Worm (Caenorhabditis elegans) whole organism, young adult: ENCODE measurements around the gene let-653.

Source experiments
- C06A6.2 ChIP-seq: fragments of 200-800 bp; sonication (Bioruptor generic); conservative IDR thresholded peaks from 2 replicates; pipeline ENCODE4 v1.3.6; 2022; ENCODE audit warnings: missing genetic modification characterization, missing compliant biosample characterization
- C17E4.6 ChIP-seq: fragments of 200-800 bp; sonication (Bioruptor generic); IDR thresholded peaks from 2 replicates; pipeline ENCODE4 v1.3.6; 2022; ENCODE audit warnings: missing genetic modification reagents, missing genetic modification characterization, missing compliant biosample characterization
- F22D6.2 ChIP-seq: sonication (generic microtip); optimal IDR thresholded peaks from 2 replicates; lab custom pipeline; 2016; ENCODE audit warnings: mild to moderate bottlenecking, missing genetic modification characterization, missing compliant biosample characterization
- F23B12.7 ChIP-seq: sonication (generic microtip); optimal IDR thresholded peaks from 2 replicates; lab custom pipeline; 2017; ENCODE audit warnings: missing genetic modification characterization, mild to moderate bottlenecking, missing compliant biosample characterization, antibody characterized with exemption, moderate library complexity; ENCODE audit not compliant: insufficient read depth
- F39B2.1 ChIP-seq: fragments of 200-800 bp; sonication (Bioruptor generic); IDR thresholded peaks from 2 replicates; pipeline ENCODE4 v1.3.6; 2022; ENCODE audit warnings: missing genetic modification reagents, missing genetic modification characterization, missing compliant biosample characterization
- F55B11.4 ChIP-seq: sonication (generic microtip); optimal IDR thresholded peaks from 2 replicates; lab custom pipeline; 2016; ENCODE audit warnings: missing compliant biosample characterization, missing genetic modification characterization, borderline replicate concordance; ENCODE audit not compliant: insufficient read depth
- F57A8.1 ChIP-seq: fragments of 200-800 bp; sonication (Bioruptor generic); optimal IDR thresholded peaks from 2 replicates; lab custom pipeline; 2018; ENCODE audit warnings: mild to moderate bottlenecking, missing genetic modification characterization, moderate library complexity, missing compliant biosample characterization
- K11D2.4 ChIP-seq: fragments of 200-800 bp; sonication (Bioruptor generic); IDR thresholded peaks from 2 replicates; pipeline ENCODE4 v1.3.6; 2022; ENCODE audit warnings: missing genetic modification reagents, missing genetic modification characterization, missing compliant biosample characterization
- T07F8.4 ChIP-seq: sonication (generic microtip); optimal IDR thresholded peaks from 2 replicates; lab custom pipeline; 2016; ENCODE audit warnings: mild to moderate bottlenecking, missing genetic modification characterization, moderate library complexity, missing compliant biosample characterization
- Y53G8AR.9 ChIP-seq: fragments of 200-800 bp; sonication (Bioruptor generic); conservative IDR thresholded peaks from 2 replicates; pipeline ENCODE4 v1.3.6; 2022; ENCODE audit warnings: missing genetic modification reagents, missing genetic modification characterization, missing compliant biosample characterization
- Y95B8A.8 ChIP-seq: fragments of 200-800 bp; sonication (Bioruptor generic); IDR thresholded peaks from 2 replicates; pipeline ENCODE4 v1.3.6; 2022; ENCODE audit warnings: missing genetic modification reagents, missing genetic modification characterization, missing compliant biosample characterization
- aptf-3 ChIP-seq: fragments of 200-800 bp; sonication (Bioruptor generic); IDR thresholded peaks from 2 replicates; pipeline ENCODE4 v1.3.6; 2022; ENCODE audit warnings: missing genetic modification characterization, missing compliant biosample characterization
- atf-7 ChIP-seq: sonication (generic microtip); optimal IDR thresholded peaks from 2 replicates; lab custom pipeline; 2017; ENCODE audit warnings: mild to moderate bottlenecking, missing genetic modification characterization, missing compliant biosample characterization
- attf-6 ChIP-seq: fragments of 200-800 bp; sonication (Bioruptor generic); IDR thresholded peaks from 2 replicates; pipeline ENCODE4 v1.3.6; 2022; ENCODE audit warnings: missing genetic modification reagents, missing genetic modification characterization, missing compliant biosample characterization
- cebp-1 ChIP-seq, 2 experiments: fragments of 200-800 bp in 1 of 2; sonication (Bioruptor generic) in 1 of 2; sonication (generic microtip) in 1 of 2; IDR thresholded peaks in 1 of 2; optimal IDR thresholded peaks in 1 of 2; 2 replicates each; pipeline versions ENCODE4 v1.3.6 to Lab custom; 2017 to 2022; ENCODE audit warnings: missing compliant biosample characterization in 2 of 2, missing genetic modification characterization in 2 of 2, mild to moderate bottlenecking in 1 of 2, missing genetic modification reagents in 1 of 2, moderate library complexity in 1 of 2
- ceh-27 ChIP-seq: fragments of 200-800 bp; sonication (Bioruptor generic); optimal IDR thresholded peaks from 2 replicates; lab custom pipeline; 2018; ENCODE audit warnings: mild to moderate bottlenecking, missing genetic modification characterization, moderate library complexity, missing compliant biosample characterization
- ceh-58 ChIP-seq: fragments of 200-800 bp; sonication (Bioruptor generic); IDR thresholded peaks from 2 replicates; pipeline ENCODE4 v1.3.6; 2022; ENCODE audit warnings: missing genetic modification characterization, missing compliant biosample characterization
- dox-1 ChIP-seq: fragments of 200-800 bp; sonication (Bioruptor generic); IDR thresholded peaks from 2 replicates; pipeline ENCODE4 v1.3.6; 2022; ENCODE audit warnings: missing genetic modification reagents, missing genetic modification characterization, missing compliant biosample characterization
- egl-18 ChIP-seq: fragments of 200-800 bp; sonication (Bioruptor generic); IDR thresholded peaks from 2 replicates; pipeline ENCODE4 v1.3.6; 2022; ENCODE audit warnings: missing genetic modification reagents, missing genetic modification characterization, missing compliant biosample characterization
- gei-17 ChIP-seq: fragments of 200-800 bp; sonication (Bioruptor generic); optimal IDR thresholded peaks from 2 replicates; lab custom pipeline; 2018; ENCODE audit warnings: mild to moderate bottlenecking, missing genetic modification characterization, missing compliant biosample characterization
- hrde-1 ChIP-seq: sonication (generic microtip); optimal IDR thresholded peaks from 2 replicates; lab custom pipeline; 2016; ENCODE audit warnings: missing genetic modification characterization, mild to moderate bottlenecking, missing compliant biosample characterization, moderate library complexity, missing genotype, missing genetic modification reagents, borderline replicate concordance
- hsf-1 ChIP-seq: fragments of 200-800 bp; sonication (Bioruptor generic); IDR thresholded peaks from 2 replicates; pipeline ENCODE4 v1.3.6; 2022; ENCODE audit warnings: missing genetic modification reagents, missing genetic modification characterization, missing compliant biosample characterization
- let-526 ChIP-seq: fragments of 200-800 bp; sonication (Bioruptor generic); IDR thresholded peaks from 2 replicates; pipeline ENCODE4 v1.3.6; 2022; ENCODE audit warnings: missing genetic modification reagents, missing genetic modification characterization, missing compliant biosample characterization
- lin-26 ChIP-seq: fragments of 200-800 bp; sonication (Bioruptor generic); IDR thresholded peaks from 2 replicates; pipeline ENCODE4 v1.3.6; 2022; ENCODE audit warnings: missing genetic modification reagents, missing genetic modification characterization, missing compliant biosample characterization
- lin-40 ChIP-seq: sonication (generic microtip); optimal IDR thresholded peaks from 2 replicates; lab custom pipeline; 2016; ENCODE audit warnings: missing genetic modification characterization, mild to moderate bottlenecking, missing compliant biosample characterization, missing genotype, missing genetic modification reagents
- madf-6 ChIP-seq: fragments of 200-800 bp; sonication (Bioruptor generic); IDR thresholded peaks from 2 replicates; pipeline ENCODE4 v1.3.6; 2022; ENCODE audit warnings: missing genetic modification reagents, missing genetic modification characterization, missing compliant biosample characterization
- mcd-1 ChIP-seq: fragments of 200-800 bp; sonication (Bioruptor generic); IDR thresholded peaks from 2 replicates; pipeline ENCODE4 v1.3.6; 2022; ENCODE audit warnings: missing genetic modification reagents, missing genetic modification characterization, missing compliant biosample characterization
- nfya-2 ChIP-seq: fragments of 200-800 bp; sonication (Bioruptor generic); IDR thresholded peaks from 2 replicates; pipeline ENCODE4 v1.3.6; 2022; ENCODE audit warnings: missing genetic modification reagents, missing genetic modification characterization, missing compliant biosample characterization
- nfyb-1 ChIP-seq: fragments of 200-800 bp; sonication (Bioruptor generic); IDR thresholded peaks from 2 replicates; pipeline ENCODE4 v1.3.6; 2022; ENCODE audit warnings: missing genetic modification reagents, missing genetic modification characterization, missing compliant biosample characterization
- nhr-120 ChIP-seq: fragments of 200-800 bp; sonication (Bioruptor generic); IDR thresholded peaks from 2 replicates; pipeline ENCODE4 v1.3.6; 2022; ENCODE audit warnings: missing genetic modification characterization, missing compliant biosample characterization
- nhr-179 ChIP-seq: sonication (generic microtip); optimal IDR thresholded peaks from 2 replicates; lab custom pipeline; 2016; ENCODE audit warnings: mild to moderate bottlenecking, missing genetic modification characterization, missing compliant biosample characterization
- nhr-27 ChIP-seq: fragments of 200-800 bp; sonication (Bioruptor generic); optimal IDR thresholded peaks from 2 replicates; lab custom pipeline; 2018; ENCODE audit warnings: mild to moderate bottlenecking, missing genetic modification characterization, moderate library complexity, missing compliant biosample characterization
- rec-8 ChIP-seq, 2 experiments: sonication (generic microtip); optimal IDR thresholded peaks; 2 replicates each; lab custom pipeline; 2016; ENCODE audit warnings: mild to moderate bottlenecking in 2 of 2, missing genetic modification characterization in 2 of 2, missing genetic modification reagents in 2 of 2, missing genotype in 2 of 2, missing biosample characterization in 1 of 2, missing compliant biosample characterization in 1 of 2, moderate library complexity in 1 of 2
- sdz-38 ChIP-seq: sonication (generic microtip); optimal IDR thresholded peaks from 2 replicates; lab custom pipeline; 2016; ENCODE audit warnings: missing genotype, missing genetic modification characterization, missing compliant biosample characterization
- snpc-3.4 ChIP-seq: sonication (generic microtip); optimal IDR thresholded peaks from 2 replicates; lab custom pipeline; 2017; ENCODE audit warnings: missing genetic modification characterization, mild to moderate bottlenecking, missing compliant biosample characterization, antibody characterized with exemption, moderate library complexity, missing genotype, missing genetic modification reagents
- snpc-4 ChIP-seq, 5 experiments: fragments of 150-350 bp in 1 of 5; sonication (generic microtip) in 4 of 5; optimal IDR thresholded peaks; 2 replicates each; lab custom pipeline; 2014 to 2018; ENCODE audit warnings: missing genetic modification characterization in 5 of 5, missing biosample characterization in 3 of 5, antibody characterized with exemption in 2 of 5, mild to moderate bottlenecking in 2 of 5, missing compliant biosample characterization in 2 of 5, missing genotype in 2 of 5, moderate library complexity in 2 of 5, missing genetic modification reagents in 1 of 5
- somi-1 ChIP-seq: fragments of 200-800 bp; sonication (Bioruptor generic); optimal IDR thresholded peaks from 2 replicates; lab custom pipeline; 2018; ENCODE audit warnings: mild to moderate bottlenecking, missing genetic modification characterization, missing compliant biosample characterization
- sptf-2 ChIP-seq: fragments of 200-800 bp; sonication (Bioruptor generic); optimal IDR thresholded peaks from 2 replicates; lab custom pipeline; 2018; ENCODE audit warnings: mild to moderate bottlenecking, missing genetic modification characterization, missing compliant biosample characterization
- tbp1 ChIP-seq: fragments of 200-800 bp; sonication (Bioruptor generic); optimal IDR thresholded peaks from 2 replicates; lab custom pipeline; 2018; ENCODE audit warnings: mild to moderate bottlenecking, missing genetic modification characterization, missing compliant biosample characterization
- zfh-2 ChIP-seq: fragments of 200-800 bp; sonication (Bioruptor generic); conservative IDR thresholded peaks from 2 replicates; pipeline ENCODE4 v1.3.6; 2022; ENCODE audit warnings: missing genetic modification reagents, missing genetic modification characterization, missing compliant biosample characterization

let-653 gene

ce11 chrIV:11859995-11860605, 25.3 kb upstream of the let-653 start, which contains the start of gene mob-1 (continued):
- TF ChIP-seq nhr-179 (no peak), cebp-1 (GFP tag; IDR thresholded peaks at IDR 0.05; lab: Robert Waterston, UW) (no peak), cebp-1 (tag; optimal IDR thresholded peaks at IDR 0.05; lab: Kevin White, UChicago) (peak; percentile 53), ceh-27 (GFP tag; lab: Kevin White, UChicago) (no peak), nfyb-1 (GFP tag; lab: Robert Waterston, UW) (peak; percentile 47; the same call in 1 of the 2 replicates), Y53G8AR.9 (GFP tag; lab: Robert Waterston, UW) (peak; percentile 69), F57A8.1 (GFP tag; lab: Kevin White, UChicago) (no peak), C17E4.6 (no peak), snpc-3.4 (tag; lab: Kevin White, UChicago) (no peak), K11D2.4 (GFP tag; lab: Robert Waterston, UW) (no peak), hrde-1 (peak; percentile 10), snpc-4 (GFP tag; optimal IDR thresholded peaks at IDR 0.05; lab: Kevin White, UChicago) (no peak), snpc-4 (tag; optimal IDR thresholded peaks at IDR 0.05; lab: Kevin White, UChicago) (no peak), Y95B8A.8 (GFP tag; lab: Robert Waterston, UW) (no peak), madf-6 (GFP tag; lab: Robert Waterston, UW) (peak; percentile 62), dox-1 (GFP tag; lab: Robert Waterston, UW) (peak; percentile 28; the same call in 1 of the 2 replicates), T07F8.4 (tag; lab: Kevin White, UChicago) (no peak), lin-40 (tag; lab: Kevin White, UChicago) (no peak), ceh-58 (no peak), attf-6 (peak; percentile 59; the same call in 1 of the 2 replicates), somi-1 (GFP tag; lab: Kevin White, UChicago) (no peak), F55B11.4 (tag; lab: Kevin White, UChicago) (no peak), nhr-120 (GFP tag; lab: Robert Waterston, UW) (peak; percentile 20; the same call in 1 of the 2 replicates), tbp1 (no peak), sdz-38 (no peak), C06A6.2 (no peak), F23B12.7 (tag; lab: Kevin White, UChicago) (no peak), aptf-3 (GFP tag; lab: Robert Waterston, UW) (0 out of 2 replicates have a peak, but pooled peaks have one; percentile 8), lin-26 (GFP tag; lab: Robert Waterston, UW) (peak; percentile 80), F39B2.1 (GFP tag; lab: Robert Waterston, UW) (0 out of 2 replicates have a peak, but pooled peaks have one; percentile 48), let-526 (GFP tag; lab: Robert Waterston, UW) (no peak), zfh-2 (GFP tag; lab: Robert Waterston, UW) (no peak), gei-17 (GFP tag; lab: Kevin White, UChicago) (no peak), F22D6.2 (no peak), nfya-2 (no peak), atf-7 (tag; lab: Kevin White, UChicago) (no peak), egl-18 (GFP tag; lab: Robert Waterston, UW) (no peak), rec-8 (tag; optimal IDR thresholded peaks at IDR 0.05; lab: Kevin White, UChicago) (no peak), mcd-1 (GFP tag; lab: Robert Waterston, UW) (peak; percentile 47), sptf-2 (GFP tag; lab: Kevin White, UChicago) (no peak), nhr-27 (tag; lab: Kevin White, UChicago) (no peak), hsf-1 (GFP tag; lab: Robert Waterston, UW) (no peak)
- TF ChIP-seq, all 124 proteins: peak for 21
